Worm (Caenorhabditis elegans): ENCODE results near the gene C16E9.2.

ce11 chrX:6904064-6904771 lies 31.3 kb upstream of the C16E9.2 start, which contains the start of gene sid-5:
- TF ChIP-seq nhr-11 (tag; optimal IDR thresholded peaks at IDR 0.05) (no peak), elt-3 (tag; optimal IDR thresholded peaks at IDR 0.05) (no peak), nhr-129 (tag; optimal IDR thresholded peaks at IDR 0.05) (peak; percentile 7), lin-39 (tag; optimal IDR thresholded peaks at IDR 0.05) (no peak), mdl-1 (tag; optimal IDR thresholded peaks at IDR 0.05) (no peak), elt-1 (tag; optimal IDR thresholded peaks at IDR 0.05) (no peak), nhr-237 (tag; optimal IDR thresholded peaks at IDR 0.05) (no peak), aly-2 (tag; optimal IDR thresholded peaks at IDR 0.05) (no peak), ztf-4 (tag; optimal IDR thresholded peaks at IDR 0.05) (no peak), ceh-16 (tag; optimal IDR thresholded peaks at IDR 0.05) (no peak), peb-1 (tag; optimal IDR thresholded peaks at IDR 0.05) (no peak), R02D3.7 (tag; optimal IDR thresholded peaks at IDR 0.05) (no peak), nhr-12 (tag; optimal IDR thresholded peaks at IDR 0.05) (no peak), mbf-1 (tag; optimal IDR thresholded peaks at IDR 0.05) (no peak)
